Fruit fly (Drosophila melanogaster): Measurements from ENCODE around the gene CG15535.

CG15535 gene

DNA sequence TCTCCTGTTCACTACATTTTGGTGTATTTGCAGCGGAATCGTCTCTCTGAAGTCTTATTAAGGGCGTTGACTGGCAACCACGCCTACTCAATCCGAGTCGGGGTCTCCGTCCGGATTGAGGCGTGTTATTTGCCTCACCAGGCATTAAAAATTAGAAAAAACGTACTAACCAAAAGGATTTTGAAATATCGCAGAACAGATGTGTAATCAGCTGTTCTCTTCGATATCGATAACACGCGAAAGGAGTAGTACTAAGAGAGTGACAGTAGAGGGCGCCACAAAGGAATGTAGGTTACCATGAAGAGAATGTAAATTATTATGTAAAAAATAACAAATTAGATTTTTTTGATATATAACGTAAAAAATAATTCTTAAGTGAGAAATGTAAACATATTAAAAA, 1.3 kb upstream of the CG15535 start, which contains the start of gene CG15536 (continued):
- TF ChIP-seq Scr (GFP tag; IDR thresholded peaks at IDR 0.05; ENCODE audit: partially characterized antibody) (peak; percentile 56), Pdp1 (GFP tag; optimal IDR thresholded peaks at IDR 0.05) (peak in 1 of 2 experiments; percentile 22), vvl (GFP tag; IDR thresholded peaks at IDR 0.05) (no peak), Sry-β (GFP tag; optimal IDR thresholded peaks at IDR 0.05) (no peak), CG34422 (GFP tag; IDR thresholded peaks at IDR 0.05) (peak; percentile 42; the same call in 1 of the 3 replicates), CG10267 (tag; optimal IDR thresholded peaks at IDR 0.05) (peak; percentile 68), CG11398 (GFP tag; optimal IDR thresholded peaks at IDR 0.05) (no peak), CG2202 (tag; optimal IDR thresholded peaks at IDR 0.05) (no peak), HLH4C (GFP tag; IDR thresholded peaks at IDR 0.05; ENCODE audit: partially characterized antibody) (peak; percentile 64), MBD-R2 (GFP tag; IDR thresholded peaks at IDR 0.05) (peak; percentile 93), Xbp1 (GFP tag; optimal IDR thresholded peaks at IDR 0.05) (peak; percentile 7), hb (GFP tag; IDR thresholded peaks at IDR 0.05; ENCODE audit: partially characterized antibody) (0 out of 3 replicates have a peak, but pooled peaks have one; percentile 44), CG18764 (GFP tag; optimal IDR thresholded peaks at IDR 0.05) (no peak), tna (GFP tag; IDR thresholded peaks at IDR 0.05; ENCODE audit: partially characterized antibody) (peak; percentile 49; the same call in 1 of the 2 replicates), B-H2 (GFP tag; optimal IDR thresholded peaks at IDR 0.05) (peak; percentile 21), CG6791 (GFP tag; IDR thresholded peaks at IDR 0.05; ENCODE audit: partially characterized antibody) (peak; percentile 65; the same call in 2 of the 3 replicates), stwl (tag; optimal IDR thresholded peaks at IDR 0.05) (peak; percentile 72), Dll (GFP tag; IDR thresholded peaks at IDR 0.05; ENCODE audit: partially characterized antibody) (peak; percentile 65; the same call in 3 of the 4 replicates), insv (GFP tag; optimal IDR thresholded peaks at IDR 0.05) (peak in 1 of 2 experiments; percentile 24), Sox102F (GFP tag; optimal IDR thresholded peaks at IDR 0.05) (no peak), Dref (GFP tag; IDR thresholded peaks at IDR 0.05) (peak; percentile 87), vnd (GFP tag; IDR thresholded peaks at IDR 0.05; ENCODE audit: partially characterized antibody) (peak; percentile 58), CG34224 (GFP tag; IDR thresholded peaks at IDR 0.05; ENCODE audit: partially characterized antibody) (peak; percentile 76), repo (GFP tag; optimal IDR thresholded peaks at IDR 0.05) (no peak), CTCF (GFP tag; optimal IDR thresholded peaks at IDR 0.05) (peak; percentile 98), usp (GFP tag; optimal IDR thresholded peaks at IDR 0.05) (no peak), BEAF-32 (GFP tag; optimal IDR thresholded peaks at IDR 0.05) (peak; percentile 63), Drgx (GFP tag; IDR thresholded peaks at IDR 0.05) (no peak), otp (GFP tag; IDR thresholded peaks at IDR 0.05) (no peak), CG2116 (GFP tag; optimal IDR thresholded peaks at IDR 0.05) (peak; percentile 60), CG9876 (GFP tag; optimal IDR thresholded peaks at IDR 0.05) (no peak), Xrp1 (GFP tag; IDR thresholded peaks at IDR 0.05) (no peak), gce (GFP tag; IDR thresholded peaks at IDR 0.05) (no peak), NfI (GFP tag; optimal IDR thresholded peaks at IDR 0.05) (peak; percentile 0), bbx (GFP tag; IDR thresholded peaks at IDR 0.05; ENCODE audit: partially characterized antibody) (peak; percentile 67), CG11247 (GFP tag; IDR thresholded peaks at IDR 0.05) (no peak), Bgb (GFP tag; IDR thresholded peaks at IDR 0.05; ENCODE audit: partially characterized antibody) (peak; percentile 77), z (GFP tag; IDR thresholded peaks at IDR 0.05) (no peak), CG1603 (tag; optimal IDR thresholded peaks at IDR 0.05) (peak; percentile 42), CG18011 (GFP tag; optimal IDR thresholded peaks at IDR 0.05) (no peak), klu (GFP tag; IDR thresholded peaks at IDR 0.05) (no peak), Opbp (GFP tag; IDR thresholded peaks at IDR 0.05; ENCODE audit: partially characterized antibody) (0 out of 3 replicates have a peak, but pooled peaks have one; percentile 12), PHDP (tag; optimal IDR thresholded peaks at IDR 0.05) (peak; percentile 13), Fer2 (tag; optimal IDR thresholded peaks at IDR 0.05) (no peak), BtbVII (GFP tag; optimal IDR thresholded peaks at IDR 0.05) (no peak), knrl (GFP tag; IDR thresholded peaks at IDR 0.05; ENCODE audit: partially characterized antibody) (peak; percentile 47; the same call in 2 of the 3 replicates), run (tag; optimal IDR thresholded peaks at IDR 0.05) (no peak), sna (GFP tag; IDR thresholded peaks at IDR 0.05; ENCODE audit: partially characterized antibody) (peak; percentile 49; the same call in 1 of the 2 replicates), Lhr (GFP tag; optimal IDR thresholded peaks at IDR 0.05) (peak; percentile 2)

Data from whole organism, embryonic.